Fruit fly (Drosophila melanogaster): ENCODE results near the gene disco-r.
A peak's percentile ranks its signal among the peaks of the same experiment; 100 is the strongest.

disco-r gene

DNA sequence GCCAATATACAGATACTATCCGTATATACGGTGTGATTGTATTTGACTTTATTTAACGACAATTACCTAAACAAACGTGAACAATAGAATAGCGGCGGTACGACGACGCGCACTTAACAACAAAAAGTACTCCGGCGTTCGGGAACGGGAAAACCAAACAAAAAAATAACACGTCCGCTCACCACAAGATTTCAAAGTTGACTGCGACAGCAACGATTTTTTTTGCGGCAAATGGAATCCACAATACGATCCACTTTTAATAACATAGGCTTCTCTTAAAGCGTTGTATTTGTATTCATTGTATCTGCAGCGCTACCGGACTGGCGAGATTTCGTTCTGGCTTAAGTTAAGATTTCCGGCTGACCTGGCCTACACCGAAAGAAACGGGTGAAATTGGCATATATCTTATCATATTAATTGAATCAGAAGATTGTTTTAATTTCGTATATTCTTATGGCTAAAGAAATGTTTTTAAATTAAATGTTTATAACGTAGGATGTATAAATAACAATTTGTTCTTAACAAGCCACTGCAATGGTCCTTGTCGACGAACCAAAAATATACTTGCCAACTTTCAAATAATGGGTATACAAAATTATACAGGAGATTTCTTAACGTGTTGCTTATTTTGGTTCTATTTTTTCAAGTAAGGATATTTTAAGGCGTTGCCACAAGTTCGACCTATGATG lies 43.9 kb downstream of the disco-r start, which contains the start of the genes CG42353 and CG42354 (continued):
- TF ChIP-seq CG3847 (GFP tag; IDR thresholded peaks at IDR 0.05) (peak; percentile 91), CG14014 (GFP tag; IDR thresholded peaks at IDR 0.05) (peak; percentile 93), esg (GFP tag; conservative IDR thresholded peaks at IDR 0.05) (peak; percentile 94), CG11093 (GFP tag; IDR thresholded peaks at IDR 0.05) (peak; percentile 93), CG13775 (GFP tag; optimal IDR thresholded peaks at IDR 0.05) (peak; percentile 98), amos (GFP tag; IDR thresholded peaks at IDR 0.05; ENCODE audit: partially characterized antibody) (peak; percentile 48; the same call in 1 of the 2 replicates), CG11560 (tag; IDR thresholded peaks at IDR 0.05) (peak; percentile 84), CG18262 (tag; optimal IDR thresholded peaks at IDR 0.05) (peak; percentile 98), CG7357 (GFP tag; IDR thresholded peaks at IDR 0.05) (peak; percentile 88), CG12219 (GFP tag; optimal IDR thresholded peaks at IDR 0.05) (peak; percentile 96), CG9876 (GFP tag; optimal IDR thresholded peaks at IDR 0.05) (peak; percentile 89), CG1529 (GFP tag; optimal IDR thresholded peaks at IDR 0.05) (peak; percentile 94), CG33213 (GFP tag; optimal IDR thresholded peaks at IDR 0.05) (peak; percentile 87), maf-S (GFP tag; optimal IDR thresholded peaks at IDR 0.05) (peak; percentile 92), CG8924 (tag; optimal IDR thresholded peaks at IDR 0.05) (peak; percentile 97), lmd (GFP tag; IDR thresholded peaks at IDR 0.05) (peak; percentile 96), Hsf (GFP tag; optimal IDR thresholded peaks at IDR 0.05) (peak; percentile 98), Fer2 (tag; optimal IDR thresholded peaks at IDR 0.05) (peak; percentile 90), CG15073 (GFP tag; optimal IDR thresholded peaks at IDR 0.05) (peak; percentile 68), HLH3B (GFP tag; IDR thresholded peaks at IDR 0.05) (peak; percentile 94), trh (GFP tag; optimal IDR thresholded peaks at IDR 0.05) (peak; percentile 87), CG11696 (GFP tag; IDR thresholded peaks at IDR 0.05) (peak; percentile 83), Vsx1 (GFP tag; optimal IDR thresholded peaks at IDR 0.05) (peak; percentile 75), CG10267 (tag; optimal IDR thresholded peaks at IDR 0.05) (peak; percentile 94), CG10543 (GFP tag; optimal IDR thresholded peaks at IDR 0.05) (peak; percentile 93), CG14860 (GFP tag; IDR thresholded peaks at IDR 0.05; ENCODE audit: partially characterized antibody) (no peak), ranshi (GFP tag; IDR thresholded peaks at IDR 0.05) (peak; percentile 91), bcd (GFP tag; optimal IDR thresholded peaks at IDR 0.05) (peak; percentile 97), CG4820 (GFP tag; optimal IDR thresholded peaks at IDR 0.05) (peak; percentile 95), CG1602 (GFP tag; optimal IDR thresholded peaks at IDR 0.05) (peak; percentile 97), prd (optimal IDR thresholded peaks at IDR 0.05) (no peak), prd (GFP tag; IDR thresholded peaks at IDR 0.05) (peak; percentile 96), Hr51 (GFP tag; optimal IDR thresholded peaks at IDR 0.05) (peak; percentile 94 to 96), Dip3 (GFP tag; optimal IDR thresholded peaks at IDR 0.05) (peak; percentile 92), CG32767 (GFP tag; IDR thresholded peaks at IDR 0.05) (peak; percentile 95), CG10431 (GFP tag; optimal IDR thresholded peaks at IDR 0.05) (peak; percentile 85), scrt (GFP tag; optimal IDR thresholded peaks at IDR 0.05) (peak; percentile 90), Kr (GFP tag; optimal IDR thresholded peaks at IDR 0.05) (peak; percentile 61), kay (GFP tag; optimal IDR thresholded peaks at IDR 0.05) (peak; percentile 80), C15 (GFP tag; IDR thresholded peaks at IDR 0.05) (peak; percentile 76; the same call in 1 of the 3 replicates), Lhr (GFP tag; optimal IDR thresholded peaks at IDR 0.05) (peak; percentile 85), lilli (GFP tag; optimal IDR thresholded peaks at IDR 0.05) (peak; percentile 91), CG6765 (GFP tag; optimal IDR thresholded peaks at IDR 0.05) (peak; percentile 92), CG13424 (tag; optimal IDR thresholded peaks at IDR 0.05) (peak; percentile 97), mirr (GFP tag; optimal IDR thresholded peaks at IDR 0.05) (peak; percentile 83), pnt (GFP tag; optimal IDR thresholded peaks at IDR 0.05) (peak; percentile 81), Gug (GFP tag; IDR thresholded peaks at IDR 0.05) (peak; percentile 89), CG9437 (GFP tag; optimal IDR thresholded peaks at IDR 0.05) (peak; percentile 90), rib (GFP tag; IDR thresholded peaks at IDR 0.05) (peak; percentile 79), pfk (GFP tag; optimal IDR thresholded peaks at IDR 0.05) (peak; percentile 43)

All from whole organism, embryonic.